Worm (Caenorhabditis elegans): ENCODE measurements around the gene btb-19.
A peak's percentile ranks its signal among the peaks of the same experiment; 100 is the strongest.

- TF ChIP-seq nfya-1 (tag; optimal IDR thresholded peaks at IDR 0.05) (no peak), fkh-10 (GFP tag; optimal IDR thresholded peaks at IDR 0.05) (peak; percentile 34), ama-1 (optimal IDR thresholded peaks at IDR 0.05) (no peak), odd-2 (tag; optimal IDR thresholded peaks at IDR 0.05) (no peak), rnt-1 (tag; optimal IDR thresholded peaks at IDR 0.05) (no peak), mec-3 (tag; optimal IDR thresholded peaks at IDR 0.05; ENCODE audit: borderline replicate concordance) (no peak), ref-2 (tag; optimal IDR thresholded peaks at IDR 0.05) (no peak)
Observed at ce11 chrII:14569322-14569721, 47.4 kb upstream of the btb-19 start.

Measured in whole organism, late embryonic.